Worm (Caenorhabditis elegans) whole organism, late embryonic: ENCODE data around the gene C36B7.2.

Experiments
- C08G9.2 ChIP-seq: sonication (generic microtip); optimal IDR thresholded peaks from 2 replicates; lab custom pipeline; 2016; ENCODE audit warnings: mild to moderate bottlenecking, missing genetic modification characterization, moderate library complexity, missing compliant biosample characterization
- K02D7.2 ChIP-seq: sonication (generic microtip); optimal IDR thresholded peaks from 2 replicates; lab custom pipeline; 2017; ENCODE audit warnings: mild to moderate bottlenecking, missing genetic modification characterization, missing compliant biosample characterization
- K09A11.1 ChIP-seq: sonication (generic microtip); optimal IDR thresholded peaks from 2 replicates; lab custom pipeline; 2017; ENCODE audit warnings: antibody characterized with exemption, mild to moderate bottlenecking, missing genetic modification characterization, missing compliant biosample characterization; ENCODE audit not compliant: insufficient read depth
- T23F11.4 ChIP-seq: fragments of 200-800 bp; sonication (Bioruptor generic); optimal IDR thresholded peaks from 2 replicates; lab custom pipeline; 2018; ENCODE audit warnings: mild to moderate bottlenecking, missing genetic modification characterization, missing compliant biosample characterization
- Y22D7AL.16 ChIP-seq: sonication (generic microtip); optimal IDR thresholded peaks from 2 replicates; lab custom pipeline; 2016; ENCODE audit warnings: missing genetic modification characterization, missing compliant biosample characterization
- ahr-1 ChIP-seq: sonication (generic microtip); optimal IDR thresholded peaks from 2 replicates; lab custom pipeline; 2016; ENCODE audit warnings: missing genetic modification characterization, missing compliant biosample characterization
- ama-1 ChIP-seq: fragments of 150-350 bp; optimal IDR thresholded peaks from 2 replicates; lab custom pipeline; 2014
- ceh-14 ChIP-seq: sonication (generic microtip); optimal IDR thresholded peaks from 2 replicates; lab custom pipeline; 2016; ENCODE audit warnings: missing genotype, missing genetic modification characterization, missing compliant biosample characterization
- ceh-22 ChIP-seq: sonication (generic microtip); optimal IDR thresholded peaks from 2 replicates; lab custom pipeline; 2017; ENCODE audit warnings: missing biosample characterization, missing genetic modification characterization
- ceh-24 ChIP-seq: sonication (generic microtip); optimal IDR thresholded peaks from 2 replicates; lab custom pipeline; 2016; ENCODE audit warnings: mild to moderate bottlenecking, missing genetic modification characterization, missing compliant biosample characterization
- ceh-31 ChIP-seq: sonication (generic microtip); optimal IDR thresholded peaks from 2 replicates; lab custom pipeline; 2016; ENCODE audit warnings: missing genetic modification characterization, missing compliant biosample characterization
- ceh-45 ChIP-seq: fragments of 200-800 bp; sonication (Bioruptor generic); IDR thresholded peaks from 2 replicates; pipeline ENCODE4 v1.3.6; 2022; ENCODE audit warnings: missing genetic modification reagents, missing genetic modification characterization, missing compliant biosample characterization
- ceh-9 ChIP-seq: sonication (generic microtip); optimal IDR thresholded peaks from 2 replicates; lab custom pipeline; 2016; ENCODE audit warnings: mild to moderate bottlenecking, missing genetic modification characterization, inconsistent platforms, missing compliant biosample characterization
- dve-1 ChIP-seq: sonication (generic microtip); optimal IDR thresholded peaks from 2 replicates; lab custom pipeline; 2017; ENCODE audit warnings: antibody characterized with exemption, mild to moderate bottlenecking, missing genetic modification characterization, missing compliant biosample characterization
- elt-2 ChIP-seq: sonication (generic microtip); optimal IDR thresholded peaks from 2 replicates; lab custom pipeline; 2016; ENCODE audit warnings: missing genetic modification reagents, missing genetic modification characterization, missing compliant biosample characterization
- elt-4 ChIP-seq: sonication (generic microtip); optimal IDR thresholded peaks from 2 replicates; lab custom pipeline; 2016; ENCODE audit warnings: missing genetic modification characterization, missing compliant biosample characterization
- fax-1 ChIP-seq: sonication (generic microtip); optimal IDR thresholded peaks from 2 replicates; lab custom pipeline; 2016; ENCODE audit warnings: missing genotype, missing genetic modification characterization, missing compliant biosample characterization
- gmeb-2 ChIP-seq: sonication (generic microtip); optimal IDR thresholded peaks from 2 replicates; lab custom pipeline; 2016; ENCODE audit warnings: missing genetic modification characterization, inconsistent platforms, missing compliant biosample characterization
- hlh-15 ChIP-seq: sonication (generic microtip); optimal IDR thresholded peaks from 2 replicates; lab custom pipeline; 2016; ENCODE audit warnings: missing genetic modification characterization, missing compliant biosample characterization
- hlh-6 ChIP-seq: sonication (generic microtip); optimal IDR thresholded peaks from 2 replicates; lab custom pipeline; 2016; ENCODE audit warnings: missing genotype, missing genetic modification characterization, missing compliant biosample characterization
- lim-6 ChIP-seq: sonication (generic microtip); optimal IDR thresholded peaks from 2 replicates; lab custom pipeline; 2016; ENCODE audit warnings: missing genetic modification characterization, missing compliant biosample characterization
- lin-11 ChIP-seq: fragments of 200-800 bp; sonication (Bioruptor generic); optimal IDR thresholded peaks from 2 replicates; lab custom pipeline; 2018; ENCODE audit warnings: mild to moderate bottlenecking, missing genetic modification characterization, missing compliant biosample characterization
- madf-2 ChIP-seq: sonication (generic microtip); optimal IDR thresholded peaks from 2 replicates; lab custom pipeline; 2017; ENCODE audit warnings: missing genetic modification characterization, missing compliant biosample characterization
- nfya-1 ChIP-seq: sonication (generic microtip); optimal IDR thresholded peaks from 2 replicates; lab custom pipeline; 2017; ENCODE audit warnings: missing genetic modification characterization, mild to moderate bottlenecking, missing compliant biosample characterization, antibody characterized with exemption, moderate library complexity
- npax-4 ChIP-seq: sonication (generic microtip); optimal IDR thresholded peaks from 2 replicates; lab custom pipeline; 2016; ENCODE audit warnings: missing genetic modification characterization, missing compliant biosample characterization
- pat-9 ChIP-seq: fragments of 200-800 bp; sonication (Bioruptor generic); optimal IDR thresholded peaks from 2 replicates; lab custom pipeline; 2018; ENCODE audit warnings: mild to moderate bottlenecking, missing genetic modification characterization, moderate library complexity, missing compliant biosample characterization
- pqm-1 ChIP-seq: sonication (generic microtip); optimal IDR thresholded peaks from 2 replicates; lab custom pipeline; 2016; ENCODE audit warnings: missing genetic modification characterization, missing compliant biosample characterization
- sox-4 ChIP-seq: sonication (generic microtip); optimal IDR thresholded peaks from 2 replicates; lab custom pipeline; 2017; ENCODE audit warnings: mild to moderate bottlenecking, missing genetic modification characterization, inconsistent platforms, missing compliant biosample characterization
- ttx-3 ChIP-seq: sonication (generic microtip); optimal IDR thresholded peaks from 2 replicates; lab custom pipeline; 2016; ENCODE audit warnings: missing genetic modification reagents, missing genetic modification characterization, missing compliant biosample characterization
- unc-3 ChIP-seq, 2 experiments: fragments of 200-800 bp in 1 of 2; sonication (Bioruptor generic) in 1 of 2; sonication (generic microtip) in 1 of 2; conservative IDR thresholded peaks in 1 of 2; optimal IDR thresholded peaks in 1 of 2; 2 replicates each; pipeline versions ENCODE4 v1.3.6 to Lab custom; 2016 to 2022; ENCODE audit warnings: missing compliant biosample characterization in 2 of 2, missing genetic modification characterization in 2 of 2, missing genetic modification reagents in 1 of 2
- unc-55 ChIP-seq: sonication (generic microtip); optimal IDR thresholded peaks from 2 replicates; lab custom pipeline; 2017; ENCODE audit warnings: missing biosample characterization, missing genetic modification reagents, missing genetic modification characterization
- unc-86 ChIP-seq: sonication (generic microtip); optimal IDR thresholded peaks from 2 replicates; lab custom pipeline; 2016; ENCODE audit warnings: missing genetic modification characterization, missing compliant biosample characterization

C36B7.2 gene

ce11 chrX:7126348-7126747, 20.1 kb downstream of the C36B7.2 start, which contains the start of gene ist-1:
TSS of gene ist-1 (plus strand) at chrX:7126648.
- TF ChIP-seq nfya-1 (tag; lab: Kevin White, UChicago) (no peak), pat-9 (tag; lab: Kevin White, UChicago) (no peak), T23F11.4 (GFP tag; lab: Kevin White, UChicago) (no peak), elt-2 (no peak), ceh-24 (no peak), ahr-1 (tag; lab: Kevin White, UChicago) (no peak), K02D7.2 (no peak), unc-55 (no peak), hlh-15 (tag; lab: Kevin White, UChicago) (no peak)

- TF ChIP-seq npax-4 (tag; lab: Kevin White, UChicago) = no peak
- TF ChIP-seq, all 69 proteins: peak for 0
Measured at ce11 chrX:7128615-7129014, 22.4 kb downstream of the C36B7.2 start.

ce11 chrX:7129460-7129859, 23.3 kb downstream of the C36B7.2 start:
- no peak for TF ChIP-seq K02D7.2
- TF ChIP-seq ceh-9 (tag; lab: Kevin White, UChicago) = no peak
- TF ChIP-seq npax-4 (tag; lab: Kevin White, UChicago) = no peak
- TF ChIP-seq fax-1 (tag; lab: Kevin White, UChicago) = no peak
- no peak for TF ChIP-seq ceh-22 (tag; lab: Kevin White, UChicago)
- TF ChIP-seq K09A11.1 (tag; lab: Kevin White, UChicago) = no peak
- TF ChIP-seq lin-11 (tag; lab: Kevin White, UChicago) = no peak
- no peak for TF ChIP-seq sox-4
- no peak for TF ChIP-seq elt-4
- TF ChIP-seq ama-1 (lab: Kevin White, UChicago) = no peak
- TF ChIP-seq C08G9.2 (tag; lab: Kevin White, UChicago) = no peak
- TF ChIP-seq ceh-14 (tag; lab: Kevin White, UChicago) = no peak
- no peak for TF ChIP-seq ttx-3
- TF ChIP-seq madf-2 (tag; lab: Kevin White, UChicago) = no peak
- TF ChIP-seq unc-86 (tag; lab: Kevin White, UChicago) = no peak
- no peak for TF ChIP-seq Y22D7AL.16
- no peak for TF ChIP-seq T23F11.4 (GFP tag; lab: Kevin White, UChicago)
- TF ChIP-seq gmeb-2 = no peak

ce11 chrX:7131206-7131605, 25.0 kb downstream of the C36B7.2 start:
- TF ChIP-seq hlh-6 (no peak), unc-55 (no peak), unc-3 (GFP tag; conservative IDR thresholded peaks at IDR 0.05; lab: Robert Waterston, UW) (no peak), unc-3 (tag; optimal IDR thresholded peaks at IDR 0.05; lab: Kevin White, UChicago) (no peak), ceh-31 (tag; lab: Kevin White, UChicago) (no peak)

- TF ChIP-seq gmeb-2 = no peak
- peak; percentile 53 for TF ChIP-seq elt-2
- TF ChIP-seq lim-6 (tag; lab: Kevin White, UChicago) = no peak
- TF ChIP-seq dve-1 = peak; percentile 3
- TF ChIP-seq ceh-45 = no peak
- peak; percentile 23 for TF ChIP-seq pqm-1 (tag; lab: Kevin White, UChicago)
- TF ChIP-seq ceh-22 (tag; lab: Kevin White, UChicago) = no peak
- TF ChIP-seq ahr-1 (tag; lab: Kevin White, UChicago) = no peak
Measured at ce11 chrX:7139614-7140013, 33.4 kb downstream of the C36B7.2 start, which contains the start of gene clec-86. TSS of gene clec-86 (plus strand) at chrX:7139875.

ce11 chrX:7140682-7141254, 34.6 kb downstream of the C36B7.2 start:
- TF ChIP-seq ttx-3 = no peak
- TF ChIP-seq hlh-15 (tag; lab: Kevin White, UChicago) = no peak
- TF ChIP-seq elt-2 = peak; percentile 54
